Worm (Caenorhabditis elegans) whole organism, early embryonic: ENCODE data around the gene nhr-126.

Experiments used
- B0310.2 ChIP-seq: sonication (generic microtip); optimal IDR thresholded peaks from 2 replicates; lab custom pipeline; 2016; ENCODE audit warnings: mild to moderate bottlenecking, missing genetic modification characterization, missing compliant biosample characterization
- F13C5.2 ChIP-seq: sonication (generic microtip); optimal IDR thresholded peaks from 2 replicates; lab custom pipeline; 2017; ENCODE audit warnings: mild to moderate bottlenecking, missing genetic modification characterization, inconsistent platforms, missing compliant biosample characterization
- aly-1 ChIP-seq: sonication (generic microtip); optimal IDR thresholded peaks from 2 replicates; lab custom pipeline; 2016; ENCODE audit warnings: missing genetic modification characterization, missing compliant biosample characterization
- ama-1 ChIP-seq: fragments of 150-350 bp; optimal IDR thresholded peaks from 2 replicates; lab custom pipeline; 2014
- ceh-13 ChIP-seq: fragments of 200-800 bp; sonication (Bioruptor generic); optimal IDR thresholded peaks from 2 replicates; lab custom pipeline; 2018; ENCODE audit warnings: mild to moderate bottlenecking, missing genetic modification characterization, missing compliant biosample characterization
- ceh-36 ChIP-seq: sonication (generic microtip); optimal IDR thresholded peaks from 2 replicates; lab custom pipeline; 2016; ENCODE audit warnings: missing genetic modification characterization, inconsistent platforms, missing compliant biosample characterization
- ets-7 ChIP-seq: sonication (generic microtip); optimal IDR thresholded peaks from 2 replicates; lab custom pipeline; 2016; ENCODE audit warnings: missing genotype, missing genetic modification characterization, missing compliant biosample characterization
- flt-1 ChIP-seq: fragments of 200-800 bp; sonication (Bioruptor generic); IDR thresholded peaks from 2 replicates; pipeline ENCODE4 v1.3.6; 2022; ENCODE audit warnings: missing genetic modification characterization, missing compliant biosample characterization
- hmbx-1 ChIP-seq: sonication (generic microtip); optimal IDR thresholded peaks from 2 replicates; lab custom pipeline; 2016; ENCODE audit warnings: mild to moderate bottlenecking, missing genetic modification characterization, missing compliant biosample characterization
- hnd-1 ChIP-seq: sonication (generic microtip); optimal IDR thresholded peaks from 2 replicates; lab custom pipeline; 2016; ENCODE audit warnings: missing genetic modification characterization, missing compliant biosample characterization
- pes-1 ChIP-seq: fragments of 200-800 bp; sonication (Bioruptor generic); IDR thresholded peaks from 2 replicates; pipeline ENCODE4 v1.3.6; 2022; ENCODE audit warnings: missing genetic modification reagents, missing genetic modification characterization, missing compliant biosample characterization
- scrt-1 ChIP-seq: fragments of 200-800 bp; sonication (Bioruptor generic); IDR thresholded peaks from 2 replicates; pipeline ENCODE4 v1.3.6; 2022; ENCODE audit warnings: missing genetic modification characterization, missing compliant biosample characterization
- sea-1 ChIP-seq: fragments of 200-800 bp; sonication (Bioruptor generic); conservative IDR thresholded peaks from 2 replicates; pipeline ENCODE4 v1.3.6; 2022; ENCODE audit warnings: missing genetic modification characterization, missing compliant biosample characterization
- tbx-11 ChIP-seq: fragments of 200-800 bp; sonication (Bioruptor generic); IDR thresholded peaks from 2 replicates; pipeline ENCODE4 v1.3.6; 2022; ENCODE audit warnings: missing genetic modification characterization, missing compliant biosample characterization
- tbx-37 ChIP-seq: fragments of 200-800 bp; sonication (Bioruptor generic); conservative IDR thresholded peaks from 2 replicates; pipeline ENCODE4 v1.3.6; 2022; ENCODE audit warnings: missing genetic modification reagents, missing genetic modification characterization, missing compliant biosample characterization
- tra-4 ChIP-seq: sonication (generic microtip); optimal IDR thresholded peaks from 2 replicates; lab custom pipeline; 2017; ENCODE audit warnings: missing genetic modification characterization, missing compliant biosample characterization

nhr-126 gene

DNA sequence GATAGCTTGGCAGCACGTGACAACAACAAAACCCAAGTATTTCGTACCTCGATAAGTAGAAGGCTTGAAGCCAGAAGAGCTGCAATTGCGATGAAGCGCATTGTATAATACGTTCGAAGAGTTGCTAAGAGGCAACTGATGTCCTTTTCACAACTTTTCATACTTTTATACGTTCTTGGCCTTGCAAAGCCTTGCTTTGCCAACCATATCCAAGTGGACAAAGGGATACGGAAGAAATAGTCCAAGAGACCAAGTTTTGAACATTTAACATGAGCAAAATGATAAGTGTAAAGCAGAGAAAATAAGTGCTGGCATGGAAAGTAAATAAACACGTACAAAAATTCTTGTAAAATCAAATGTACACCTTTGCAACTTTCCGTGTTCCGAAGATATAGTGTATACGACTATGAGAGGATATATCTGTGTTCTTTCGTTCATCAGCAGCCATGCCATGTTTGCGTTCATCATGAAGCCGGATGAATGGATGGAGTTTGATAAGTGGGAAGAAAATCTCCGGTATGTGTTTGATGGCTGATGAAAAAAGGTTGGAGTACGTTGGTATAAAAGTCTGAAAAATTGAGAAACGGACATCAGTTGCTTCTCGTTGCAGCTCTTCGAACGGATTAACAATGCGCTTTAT is 45.5 kb downstream of the nhr-126 start, which contains the start of the genes Y5H2A.4 and abu-4:
Y5H2A.4 (minus strand) TSS at position 101 of the 640 bp plus-strand sequence.
abu-4 (plus strand) TSS at position 590 of the 640 bp plus-strand sequence.
- TF ChIP-seq scrt-1 (no peak), tbx-37 (GFP tag; lab: Robert Waterston, UW) (no peak), ceh-13 (GFP tag; lab: Kevin White, UChicago) (no peak), aly-1 (no peak)

ce11 chrV:2277260-2277659 is 48.4 kb downstream of the nhr-126 start:
- TF ChIP-seq hmbx-1 (tag; lab: Kevin White, UChicago) (no peak), tra-4 (no peak), F13C5.2 (tag; lab: Kevin White, UChicago) (no peak), hnd-1 (tag; lab: Kevin White, UChicago) (no peak), ceh-13 (GFP tag; lab: Kevin White, UChicago) (no peak), B0310.2 (tag; lab: Kevin White, UChicago) (no peak), flt-1 (no peak), ets-7 (no peak), tbx-11 (GFP tag; lab: Robert Waterston, UW) (no peak), ceh-36 (tag; lab: Kevin White, UChicago) (no peak), aly-1 (no peak), scrt-1 (no peak), pes-1 (GFP tag; lab: Robert Waterston, UW) (no peak), tbx-37 (GFP tag; lab: Robert Waterston, UW) (no peak), ama-1 (no peak)

DNA sequence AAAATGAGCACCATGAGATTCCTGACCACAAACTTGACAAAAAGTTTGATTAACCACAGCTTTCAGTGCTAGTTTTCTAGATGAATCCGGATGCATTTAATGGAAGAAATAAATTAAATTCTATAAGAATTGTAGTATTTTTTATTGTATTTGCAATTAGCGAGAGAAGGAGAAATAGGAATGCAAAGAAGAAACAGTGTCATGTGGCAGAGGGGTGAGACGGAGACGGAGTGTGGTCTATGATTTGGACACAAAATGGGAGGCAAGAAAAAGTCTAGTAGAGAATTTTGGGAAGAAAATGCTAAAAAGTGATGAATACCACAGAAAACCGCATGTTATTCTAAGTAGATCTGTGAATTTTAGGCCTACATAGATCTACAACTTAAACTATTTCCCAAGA is 49.2 kb downstream of the nhr-126 start, which contains the start of gene nhr-59:
nhr-59 (minus strand) TSS at position 214 of the 400 bp plus-strand sequence.
- TF ChIP-seq hmbx-1 (tag; lab: Kevin White, UChicago) (no peak), aly-1 (no peak), tra-4 (no peak), sea-1 (GFP tag; lab: Robert Waterston, UW) (no peak), ama-1 (no peak), pes-1 (GFP tag; lab: Robert Waterston, UW) (no peak), hnd-1 (tag; lab: Kevin White, UChicago) (no peak)

DNA sequence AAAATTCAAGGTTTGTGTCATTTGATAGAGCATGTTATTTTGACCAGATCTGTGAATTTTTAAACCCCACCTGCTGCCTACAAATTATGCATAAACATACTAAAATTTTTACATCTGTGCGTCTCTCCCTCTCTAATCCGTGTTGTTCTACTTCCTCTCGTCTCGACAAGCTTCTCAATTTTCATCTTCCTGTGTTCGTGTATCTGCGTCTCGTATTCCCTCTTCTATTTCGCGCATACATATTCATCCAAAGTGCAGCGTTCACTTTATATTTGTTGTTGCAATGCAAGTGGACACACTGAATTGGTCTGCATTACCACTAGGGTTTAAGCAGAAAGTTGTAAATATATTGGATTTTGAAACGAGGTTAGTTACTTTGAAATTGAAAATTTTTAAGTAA is 49.7 kb downstream of the nhr-126 start, which contains the start of gene fbxa-137:
fbxa-137 (plus strand) TSS at position 274 of the 400 bp plus-strand sequence.
- TF ChIP-seq ama-1 (no peak), tbx-11 (GFP tag; lab: Robert Waterston, UW) (no peak), ceh-36 (tag; lab: Kevin White, UChicago) (no peak), B0310.2 (tag; lab: Kevin White, UChicago) (no peak), sea-1 (GFP tag; lab: Robert Waterston, UW) (no peak), tbx-37 (GFP tag; lab: Robert Waterston, UW) (no peak)
